Worm (Caenorhabditis elegans) whole organism, L4 larva: ENCODE results near the gene C55C3.4.

Source experiments
- T20F7.1 ChIP-seq: fragments of 200-800 bp; sonication (Bioruptor generic); optimal IDR thresholded peaks from 2 replicates; lab custom pipeline; 2018; ENCODE audit warnings: mild to moderate bottlenecking, missing genetic modification characterization, missing compliant biosample characterization
- T26A8.4 ChIP-seq: fragments of 200-800 bp; sonication (Bioruptor generic); IDR thresholded peaks from 2 replicates; pipeline ENCODE4 v1.3.6; 2022; ENCODE audit warnings: missing genetic modification characterization, missing compliant biosample characterization
- Y48G9A.11 ChIP-seq: fragments of 200-800 bp; sonication (Bioruptor generic); IDR thresholded peaks from 2 replicates; pipeline ENCODE4 v1.3.6; 2022; ENCODE audit warnings: missing genetic modification reagents, missing genetic modification characterization, missing compliant biosample characterization
- ZK337.2 ChIP-seq: fragments of 200-800 bp; sonication (Bioruptor generic); IDR thresholded peaks from 2 replicates; pipeline ENCODE4 v1.3.6; 2022; ENCODE audit warnings: missing genetic modification reagents, missing genetic modification characterization, missing compliant biosample characterization
- ama-1 ChIP-seq: fragments of 150-350 bp; optimal IDR thresholded peaks from 2 replicates; lab custom pipeline; 2014; ENCODE audit warnings: inconsistent platforms, mixed read lengths
- ceh-62 ChIP-seq: sonication (generic microtip); optimal IDR thresholded peaks from 2 replicates; lab custom pipeline; 2017; ENCODE audit warnings: missing biosample characterization, missing genetic modification characterization
- cey-2 ChIP-seq: sonication (generic microtip); optimal IDR thresholded peaks from 3 replicates; lab custom pipeline; 2017; ENCODE audit warnings: missing genetic modification characterization, mild to moderate bottlenecking, missing compliant biosample characterization, antibody characterized with exemption, borderline replicate concordance; ENCODE audit not compliant: insufficient read depth
- ctbp-1 ChIP-seq: fragments of 200-800 bp; sonication (Bioruptor generic); IDR thresholded peaks from 2 replicates; pipeline ENCODE4 v1.3.6; 2022; ENCODE audit warnings: missing genetic modification reagents, missing genetic modification characterization, missing compliant biosample characterization
- daf-16 ChIP-seq, 3 experiments: sonication (generic microtip); optimal IDR thresholded peaks; 2 replicates each; lab custom pipeline; 2016 to 2017; ENCODE audit warnings: missing genetic modification characterization in 3 of 3, missing genetic modification reagents in 3 of 3, mild to moderate bottlenecking in 2 of 3, missing compliant biosample characterization in 2 of 3, missing biosample characterization in 1 of 3, moderate library complexity in 1 of 3
- daf-19 ChIP-seq: fragments of 200-800 bp; sonication (Bioruptor generic); conservative IDR thresholded peaks from 2 replicates; pipeline ENCODE4 v1.3.6; 2022; ENCODE audit warnings: missing genetic modification characterization, missing compliant biosample characterization
- dmd-6 ChIP-seq: fragments of 200-800 bp; sonication (Bioruptor generic); IDR thresholded peaks from 2 replicates; pipeline ENCODE4 v1.3.6; 2022; ENCODE audit warnings: missing genetic modification reagents, missing genetic modification characterization, missing compliant biosample characterization
- dmd-8 ChIP-seq: fragments of 200-800 bp; sonication (Bioruptor generic); IDR thresholded peaks from 2 replicates; pipeline ENCODE4 v1.3.6; 2022; ENCODE audit warnings: missing genetic modification characterization, missing compliant biosample characterization
- dmd-9 ChIP-seq: fragments of 200-800 bp; sonication (Bioruptor generic); IDR thresholded peaks from 2 replicates; pipeline ENCODE4 v1.3.6; 2022; ENCODE audit warnings: missing genetic modification reagents, missing genetic modification characterization, missing compliant biosample characterization
- egl-43 ChIP-seq: fragments of 200-800 bp; sonication (Bioruptor generic); IDR thresholded peaks from 2 replicates; pipeline ENCODE4 v1.3.6; 2022; ENCODE audit warnings: missing genetic modification reagents, missing genetic modification characterization, missing compliant biosample characterization
- fkh-10 ChIP-seq: fragments of 150-350 bp; optimal IDR thresholded peaks from 2 replicates; lab custom pipeline; 2014; ENCODE audit warnings: missing biosample characterization, missing genetic modification reagents, missing genetic modification characterization
- hif-1 ChIP-seq, 2 experiments: sonication (generic microtip); optimal IDR thresholded peaks; 2 replicates each; lab custom pipeline; 2016 to 2017; ENCODE audit warnings: missing compliant biosample characterization in 2 of 2, missing genetic modification characterization in 2 of 2, missing genetic modification reagents in 2 of 2, missing genotype in 2 of 2, mild to moderate bottlenecking in 1 of 2
- hmg-1.1 ChIP-seq: fragments of 200-800 bp; sonication (Bioruptor generic); IDR thresholded peaks from 2 replicates; pipeline ENCODE4 v1.3.6; 2022; ENCODE audit warnings: missing genetic modification reagents, missing genetic modification characterization, missing compliant biosample characterization
- jun-1 ChIP-seq: fragments of 150-350 bp; optimal IDR thresholded peaks from 2 replicates; lab custom pipeline; 2014; ENCODE audit warnings: missing biosample characterization, missing genetic modification reagents, missing genetic modification characterization
- lin-29 ChIP-seq: fragments of 200-800 bp; sonication (Bioruptor generic); IDR thresholded peaks from 2 replicates; pipeline ENCODE4 v1.3.6; 2022; ENCODE audit warnings: missing genetic modification reagents, missing genetic modification characterization, missing compliant biosample characterization
- lin-38 ChIP-seq: fragments of 200-800 bp; sonication (Bioruptor generic); IDR thresholded peaks from 2 replicates; pipeline ENCODE4 v1.3.6; 2022; ENCODE audit warnings: missing genetic modification reagents, missing genetic modification characterization, missing compliant biosample characterization
- lin-39 ChIP-seq: fragments of 150-350 bp; optimal IDR thresholded peaks from 2 replicates; lab custom pipeline; 2014; ENCODE audit warnings: missing biosample characterization, missing genetic modification reagents, missing genetic modification characterization
- madf-9 ChIP-seq: fragments of 200-800 bp; sonication (Bioruptor generic); conservative IDR thresholded peaks from 2 replicates; pipeline ENCODE4 v1.3.6; 2022; ENCODE audit warnings: missing genetic modification reagents, missing genetic modification characterization, missing compliant biosample characterization
- mdl-1 ChIP-seq, 2 experiments: fragments of 150-350 bp in 1 of 2; sonication (generic microtip) in 1 of 2; optimal IDR thresholded peaks; 2 replicates each; lab custom pipeline; 2014 to 2017; ENCODE audit warnings: missing biosample characterization in 2 of 2, missing genetic modification characterization in 2 of 2
- mxl-2 ChIP-seq: fragments of 200-800 bp; sonication (Bioruptor generic); conservative IDR thresholded peaks from 2 replicates; pipeline ENCODE4 v1.3.6; 2022; ENCODE audit warnings: missing genetic modification reagents, missing genetic modification characterization, missing compliant biosample characterization
- mxl-3 ChIP-seq: fragments of 200-800 bp; sonication (Bioruptor generic); optimal IDR thresholded peaks from 2 replicates; lab custom pipeline; 2018; ENCODE audit warnings: mild to moderate bottlenecking, missing genetic modification characterization, missing compliant biosample characterization
- nhr-102 ChIP-seq: sonication (generic microtip); optimal IDR thresholded peaks from 2 replicates; lab custom pipeline; 2016; ENCODE audit warnings: mild to moderate bottlenecking, missing genetic modification characterization, moderate library complexity, missing compliant biosample characterization
- nhr-25 ChIP-seq: sonication (generic microtip); optimal IDR thresholded peaks from 2 replicates; lab custom pipeline; 2017; ENCODE audit warnings: missing genetic modification characterization, mild to moderate bottlenecking, missing compliant biosample characterization, antibody characterized with exemption, moderate library complexity, borderline replicate concordance; ENCODE audit not compliant: insufficient read depth
- pqm-1 ChIP-seq: sonication (generic microtip); optimal IDR thresholded peaks from 2 replicates; lab custom pipeline; 2017; ENCODE audit warnings: missing biosample characterization, missing genetic modification characterization
- saeg-2 ChIP-seq: fragments of 200-800 bp; sonication (Bioruptor generic); IDR thresholded peaks from 2 replicates; pipeline ENCODE4 v1.3.6; 2022; ENCODE audit warnings: missing genetic modification reagents, missing genetic modification characterization, missing compliant biosample characterization
- sdz-12 ChIP-seq: fragments of 200-800 bp; sonication (Bioruptor generic); optimal IDR thresholded peaks from 2 replicates; lab custom pipeline; 2018; ENCODE audit warnings: mild to moderate bottlenecking, missing genetic modification characterization, missing compliant biosample characterization
- snpc-1.2 ChIP-seq: fragments of 200-800 bp; sonication (Bioruptor generic); IDR thresholded peaks from 2 replicates; pipeline ENCODE4 v1.3.6; 2022; ENCODE audit warnings: missing genetic modification reagents, missing genetic modification characterization, missing compliant biosample characterization
- tra-1 ChIP-seq: fragments of 200-800 bp; sonication (Bioruptor generic); IDR thresholded peaks from 2 replicates; pipeline ENCODE4 v1.3.6; 2022; ENCODE audit warnings: missing genetic modification reagents, missing genetic modification characterization, missing compliant biosample characterization
- unc-130 ChIP-seq: sonication (generic microtip); optimal IDR thresholded peaks from 2 replicates; lab custom pipeline; 2016; ENCODE audit warnings: missing genetic modification reagents, missing genetic modification characterization, missing compliant biosample characterization
- unc-39 ChIP-seq: sonication (generic microtip); optimal IDR thresholded peaks from 2 replicates; lab custom pipeline; 2017; ENCODE audit warnings: missing biosample characterization, missing genetic modification characterization
- unc-62 ChIP-seq, 3 experiments: fragments of 150-350 bp in 1 of 3; sonication (generic microtip); optimal IDR thresholded peaks in 2 of 3; peaks in 1 of 3; 1 replicate in 1 of 3; 2 replicates in 2 of 3; lab custom pipeline; 2014 to 2017; ENCODE audit warnings: missing biosample characterization in 3 of 3, missing genetic modification characterization in 3 of 3, missing genetic modification reagents in 3 of 3, missing genotype in 1 of 3
- vab-7 ChIP-seq: fragments of 200-800 bp; sonication (Bioruptor generic); IDR thresholded peaks from 2 replicates; pipeline ENCODE4 v1.3.6; 2022; ENCODE audit warnings: missing genetic modification reagents, missing genetic modification characterization, missing compliant biosample characterization
- zfp-2 ChIP-seq: sonication (generic microtip); optimal IDR thresholded peaks from 2 replicates; lab custom pipeline; 2016; ENCODE audit warnings: mild to moderate bottlenecking, missing genetic modification characterization, missing compliant biosample characterization
- zip-11 ChIP-seq: fragments of 200-800 bp; sonication (Bioruptor generic); IDR thresholded peaks from 2 replicates; pipeline ENCODE4 v1.3.6; 2022; ENCODE audit warnings: missing genetic modification characterization, missing compliant biosample characterization
- ztf-7 ChIP-seq: fragments of 150-350 bp; optimal IDR thresholded peaks from 2 replicates; lab custom pipeline; 2014; ENCODE audit warnings: missing biosample characterization, missing genetic modification characterization

Gene C55C3.4

DNA sequence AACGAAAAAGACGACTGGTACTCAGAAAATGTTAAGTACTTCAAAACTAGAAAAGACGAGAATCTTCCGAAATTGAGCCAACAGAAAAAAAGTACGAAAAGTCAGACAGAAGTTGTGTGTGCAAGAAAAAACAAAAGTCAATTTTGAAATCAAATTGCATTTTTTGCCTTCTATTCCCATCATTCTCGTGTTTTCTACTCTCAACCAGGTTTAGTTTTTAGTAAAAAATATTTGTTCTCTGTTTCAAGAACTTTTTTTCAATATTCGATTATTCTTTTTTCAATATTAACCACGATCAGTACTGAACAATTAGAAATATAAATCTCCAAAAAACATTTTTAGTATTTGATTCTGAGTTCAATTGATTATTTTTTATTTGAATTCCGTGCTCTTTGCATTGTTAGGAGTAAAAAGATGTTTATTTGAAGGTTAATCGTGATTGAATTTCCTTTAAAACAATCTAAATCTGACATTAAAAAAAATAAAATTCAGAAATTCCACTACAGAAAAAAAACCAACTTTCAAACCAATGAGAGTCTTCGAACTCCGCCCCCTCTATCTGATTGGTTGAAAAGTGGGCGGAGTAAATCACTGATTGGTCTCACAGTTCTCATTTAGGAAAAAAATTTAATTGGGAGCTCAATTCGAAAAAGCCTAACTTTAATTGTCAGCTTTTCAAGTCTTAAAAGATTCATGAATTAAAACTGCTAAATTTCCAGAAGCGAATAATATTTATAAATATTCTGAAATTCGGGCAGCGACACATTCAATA is 37.6 kb upstream of the C55C3.4 start (continued):
- no peak for TF ChIP-seq vab-7 (GFP tag; lab: Robert Waterston, UW)
- TF ChIP-seq nhr-25 (tag; lab: Kevin White, UChicago) = no peak

DNA sequence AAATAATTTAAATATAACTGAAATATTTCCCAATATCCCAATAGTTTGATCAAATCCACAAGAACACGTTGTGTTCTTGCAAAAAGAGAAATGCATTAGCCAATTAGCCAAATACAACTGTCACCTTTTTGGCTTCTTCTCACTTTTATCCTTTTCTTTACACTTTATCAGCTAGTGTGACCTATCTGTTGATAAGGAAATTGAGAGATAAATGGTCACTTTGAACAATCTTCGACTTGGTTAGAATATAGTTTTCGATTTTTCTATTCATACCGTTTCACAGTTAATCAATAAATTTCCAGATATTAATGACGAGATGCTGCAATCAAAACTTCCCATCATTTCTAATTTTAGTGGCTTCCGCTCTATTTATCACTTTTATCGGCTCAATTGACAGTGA is 30.9 kb upstream of the C55C3.4 start, which contains the start of gene C55C3.1:
Gene C55C3.1, plus strand, starts transcription at position 301 of the 400 bp plus-strand sequence.
- TF ChIP-seq mxl-3 (no peak), fkh-10 (GFP tag; lab: Kevin White, UChicago) (no peak), jun-1 (tag; lab: Kevin White, UChicago) (no peak), lin-38 (GFP tag; lab: Robert Waterston, UW) (no peak), sdz-12 (GFP tag; lab: Kevin White, UChicago) (no peak), dmd-6 (no peak), daf-19 (GFP tag; lab: Robert Waterston, UW) (no peak), lin-39 (tag; lab: Kevin White, UChicago) (no peak), cey-2 (tag; lab: Kevin White, UChicago) (no peak), nhr-102 (tag; lab: Kevin White, UChicago) (no peak), unc-39 (no peak), tra-1 (no peak), egl-43 (GFP tag; lab: Robert Waterston, UW) (no peak)
- TF ChIP-seq, all 104 proteins: peak for 0

DNA sequence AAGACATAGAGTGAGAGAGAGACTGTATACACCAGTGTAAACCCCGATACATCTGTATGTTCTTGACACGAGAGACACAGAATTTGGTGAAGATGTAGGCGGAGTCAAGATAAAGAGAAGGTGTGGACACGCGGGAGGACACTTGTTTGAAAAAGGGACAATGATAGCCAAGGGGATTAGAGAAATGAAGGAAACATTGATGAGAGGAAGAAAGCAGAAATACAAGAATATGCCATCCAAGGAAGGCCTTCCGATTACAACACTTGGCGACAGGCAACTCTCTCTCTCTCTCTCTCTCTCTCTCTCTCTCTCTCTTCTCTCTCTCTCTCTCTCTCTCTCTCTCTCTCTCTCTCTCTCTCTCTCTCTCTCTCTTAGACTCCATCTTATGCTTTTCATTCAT is 28.7 kb upstream of the C55C3.4 start:
- no peak for TF ChIP-seq dmd-8 (GFP tag; lab: Robert Waterston, UW)
- peak; percentile 3 to 8 for TF ChIP-seq mdl-1 (tag; optimal IDR thresholded peaks at IDR 0.05; lab: Kevin White, UChicago)
- TF ChIP-seq nhr-25 (tag; lab: Kevin White, UChicago) = peak; percentile 64
- peak in 1 of 2 experiments; percentile 46 for TF ChIP-seq unc-62 (GFP tag; optimal IDR thresholded peaks at IDR 0.05 in 1 of 2; lab: Kevin White, UChicago)
- no peak for TF ChIP-seq unc-62 (tag; optimal IDR thresholded peaks at IDR 0.05; lab: Kevin White, UChicago)
- peak; percentile 41; the same call in 1 of the 2 replicates for TF ChIP-seq lin-29 (GFP tag; lab: Robert Waterston, UW)
- TF ChIP-seq mxl-3 = peak; percentile 82
- TF ChIP-seq, all 104 proteins: peak for 5

DNA sequence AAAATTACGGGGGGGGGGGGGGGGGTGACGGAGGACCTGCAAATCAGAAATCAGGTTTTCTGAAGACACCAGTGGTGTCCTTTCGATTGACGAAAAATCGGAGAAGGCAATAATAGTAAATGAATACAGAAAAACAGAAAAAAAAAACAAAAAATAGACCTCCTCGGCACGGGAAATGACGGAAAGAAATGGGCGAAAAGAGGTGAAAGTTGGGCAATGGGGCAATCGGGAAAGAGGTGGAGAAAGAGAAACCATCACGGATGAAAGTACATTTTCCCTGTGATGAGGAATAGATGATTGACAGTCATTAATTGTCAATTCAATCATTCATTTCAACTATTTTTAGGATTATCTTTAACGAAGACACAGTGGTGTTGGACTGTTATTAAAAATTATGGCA is 26.0 kb upstream of the C55C3.4 start:
- TF ChIP-seq hmg-1.1 (GFP tag; lab: Robert Waterston, UW) (no peak), snpc-1.2 (no peak), ztf-7 (tag; lab: Kevin White, UChicago) (no peak), T20F7.1 (GFP tag; lab: Kevin White, UChicago) (no peak), daf-16 (GFP tag; optimal IDR thresholded peaks at IDR 0.05; lab: Kevin White, UChicago) (no peak), daf-16 (tag; optimal IDR thresholded peaks at IDR 0.05; lab: Kevin White, UChicago) (no peak), hif-1 (tag; optimal IDR thresholded peaks at IDR 0.05; lab: Kevin White, UChicago) (no peak), pqm-1 (tag; lab: Kevin White, UChicago) (no peak), dmd-9 (GFP tag; lab: Robert Waterston, UW) (no peak)
- TF ChIP-seq, all 104 proteins: peak for 0

DNA sequence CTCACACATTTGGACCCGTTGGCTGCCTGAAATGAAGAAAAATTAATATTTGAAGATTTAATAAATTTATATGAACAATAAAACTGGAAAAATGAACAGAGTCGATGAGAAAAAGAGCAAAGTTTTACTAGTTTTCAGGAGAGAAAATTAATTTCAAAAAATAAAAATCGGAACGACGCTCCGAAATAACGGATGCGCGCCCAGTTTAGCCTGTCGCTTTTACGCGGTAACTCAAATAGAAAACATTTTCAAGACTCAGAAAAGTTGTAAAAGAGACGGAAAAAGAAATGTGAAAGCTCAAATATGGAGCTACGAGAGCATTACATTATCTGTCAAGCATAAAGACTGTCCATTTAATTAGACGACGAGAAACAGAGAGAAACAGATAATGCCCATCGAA is 25.5 kb upstream of the C55C3.4 start, which contains the start of the genes C55C3.73 and perm-5:
Gene C55C3.73, minus strand, starts transcription at position 9 of the 400 bp plus-strand sequence.
Gene perm-5, minus strand, starts transcription at position 26 of the 400 bp plus-strand sequence.
- no peak for TF ChIP-seq ceh-62 (tag; lab: Kevin White, UChicago)
- TF ChIP-seq ctbp-1 = no peak
- TF ChIP-seq madf-9 (GFP tag; lab: Robert Waterston, UW) = no peak
- TF ChIP-seq ama-1 (lab: Kevin White, UChicago) = no peak
- no peak for TF ChIP-seq egl-43 (GFP tag; lab: Robert Waterston, UW)
- TF ChIP-seq unc-130 (GFP tag; lab: Kevin White, UChicago) = no peak
- TF ChIP-seq T26A8.4 = no peak
- TF ChIP-seq mdl-1 (tag; optimal IDR thresholded peaks at IDR 0.05; lab: Kevin White, UChicago) = no peak
- TF ChIP-seq unc-62 (GFP tag; optimal IDR thresholded peaks at IDR 0.05 in 1 of 2; lab: Kevin White, UChicago) = no peak
- no peak for TF ChIP-seq unc-62 (tag; optimal IDR thresholded peaks at IDR 0.05; lab: Kevin White, UChicago)
- peak; percentile 10 for TF ChIP-seq T20F7.1 (GFP tag; lab: Kevin White, UChicago)
- TF ChIP-seq ZK337.2 (GFP tag; lab: Robert Waterston, UW) = no peak
- no peak for TF ChIP-seq zfp-2 (tag; lab: Kevin White, UChicago)
- no peak for TF ChIP-seq snpc-1.2
- TF ChIP-seq saeg-2 (GFP tag; lab: Robert Waterston, UW) = no peak
- TF ChIP-seq mxl-2 (GFP tag; lab: Robert Waterston, UW) = no peak
- TF ChIP-seq zip-11 (GFP tag; lab: Robert Waterston, UW) = no peak
- peak; percentile 94 for TF ChIP-seq Y48G9A.11 (GFP tag; lab: Robert Waterston, UW)
